Fruit fly (Drosophila melanogaster) whole organism, embryonic: Measurements from ENCODE around the gene betaTub65B.

ENCODE experiments used
- CG11696 ChIP-seq: fragments of 200-800 bp; sonication (Bioruptor generic); IDR thresholded peaks from 2 replicates; pipeline ENCODE4 v1.3.6; 2022; ENCODE audit warnings: missing biosample characterization, missing genetic modification characterization
- CG14860 ChIP-seq: fragments of 200-800 bp; sonication (Bioruptor generic); IDR thresholded peaks from 3 replicates; pipeline ENCODE4 v1.3.6; 2022; ENCODE audit warnings: missing biosample characterization, missing genetic modification characterization; ENCODE audit not compliant: partially characterized antibody
- CG15269 ChIP-seq: fragments of 200-800 bp; sonication (Bioruptor generic); optimal IDR thresholded peaks from 2 replicates; lab custom pipeline; 2018; ENCODE audit warnings: missing biosample characterization, mild to moderate bottlenecking, missing genetic modification characterization, moderate library complexity
- CG17829 ChIP-seq: fragments of 200-800 bp; optimal IDR thresholded peaks from 2 replicates; lab custom pipeline; 2019; ENCODE audit warnings: missing biosample characterization, mild to moderate bottlenecking, missing genetic modification characterization, moderate library complexity
- CG2875 ChIP-seq: fragments of 200-800 bp; sonication (Bioruptor generic); optimal IDR thresholded peaks from 2 replicates; lab custom pipeline; 2017; ENCODE audit warnings: missing biosample characterization, mild to moderate bottlenecking, missing genetic modification characterization, missing genetic modification reagents
- CG31441 ChIP-seq: fragments of 200-800 bp; sonication (Bioruptor generic); IDR thresholded peaks from 2 replicates; pipeline ENCODE4 v1.3.6; 2022; ENCODE audit warnings: missing biosample characterization, missing genetic modification characterization
- CG3407 ChIP-seq: fragments of 200-800 bp; sonication (Bioruptor generic); optimal IDR thresholded peaks from 2 replicates; lab custom pipeline; 2018; ENCODE audit warnings: missing biosample characterization, mild to moderate bottlenecking, missing genetic modification characterization
- CG4282 ChIP-seq: fragments of 200-800 bp; sonication (Bioruptor generic); optimal IDR thresholded peaks from 2 replicates; lab custom pipeline; 2016; ENCODE audit warnings: missing biosample characterization, missing genetic modification characterization
- CG6689 ChIP-seq: fragments of 200-800 bp; sonication (Bioruptor generic); IDR thresholded peaks from 2 replicates; pipeline ENCODE4 v1.3.6; 2022; ENCODE audit warnings: missing biosample characterization, missing genetic modification characterization
- CG6854 ChIP-seq: fragments of 200-800 bp; sonication (Bioruptor generic); optimal IDR thresholded peaks from 3 replicates; lab custom pipeline; 2017; ENCODE audit warnings: missing biosample characterization, mild to moderate bottlenecking, missing genetic modification characterization
- CG8290 ChIP-seq, 3 experiments: fragments of 200-800 bp; sonication (Bioruptor generic); optimal IDR thresholded peaks; 2 replicates each; lab custom pipeline; 2016 to 2019; ENCODE audit warnings: missing biosample characterization in 3 of 3, missing genetic modification characterization in 3 of 3, mild to moderate bottlenecking in 2 of 3, moderate library complexity in 1 of 3
- CG8359 ChIP-seq: fragments of 200-800 bp; sonication (Bioruptor generic); optimal IDR thresholded peaks from 2 replicates; lab custom pipeline; 2017; ENCODE audit warnings: missing biosample characterization, mild to moderate bottlenecking, missing genetic modification characterization, borderline replicate concordance
- CTCF ChIP-seq: fragments of 200-800 bp; sonication (Bioruptor generic); optimal IDR thresholded peaks from 2 replicates; lab custom pipeline; 2017; ENCODE audit warnings: missing biosample characterization, mild to moderate bottlenecking, missing genetic modification characterization, moderate library complexity
- Camta ChIP-seq: fragments of 200-800 bp; sonication (Bioruptor generic); optimal IDR thresholded peaks from 2 replicates; lab custom pipeline; 2016; ENCODE audit warnings: missing biosample characterization, missing genetic modification characterization
- CrebB ChIP-seq: fragments of 200-800 bp; sonication (Bioruptor generic); optimal IDR thresholded peaks from 3 replicates; lab custom pipeline; 2018; ENCODE audit warnings: missing biosample characterization, mild to moderate bottlenecking, missing genetic modification characterization
- D19B ChIP-seq: fragments of 200-800 bp; sonication (Bioruptor generic); optimal IDR thresholded peaks from 2 replicates; lab custom pipeline; 2017; ENCODE audit warnings: missing biosample characterization, mild to moderate bottlenecking, missing genetic modification characterization
- Deaf1 ChIP-seq: fragments of 200-800 bp; optimal IDR thresholded peaks from 3 replicates; lab custom pipeline; 2019; ENCODE audit warnings: missing biosample characterization, mild to moderate bottlenecking, missing genetic modification characterization, moderate library complexity
- Dll ChIP-seq: fragments of 200-800 bp; sonication (Bioruptor generic); IDR thresholded peaks from 4 replicates; pipeline ENCODE4 v1.3.6; 2022; ENCODE audit warnings: missing biosample characterization, missing genetic modification characterization; ENCODE audit not compliant: partially characterized antibody
- E2f1 ChIP-seq: fragments of 200-800 bp; sonication (Bioruptor generic); IDR thresholded peaks from 2 replicates; pipeline ENCODE4 v1.3.6; 2022; ENCODE audit warnings: missing biosample characterization, missing genetic modification characterization
- Gsc ChIP-seq: fragments of 200-800 bp; sonication (Bioruptor generic); IDR thresholded peaks from 2 replicates; pipeline ENCODE4 v1.3.6; 2022; ENCODE audit warnings: missing biosample characterization, missing genetic modification characterization
- Gug ChIP-seq: fragments of 200-800 bp; sonication (Bioruptor generic); IDR thresholded peaks from 4 replicates; pipeline ENCODE4 v1.3.6; 2022; ENCODE audit warnings: missing biosample characterization, missing genetic modification characterization
- H2.0 ChIP-seq: fragments of 200-800 bp; sonication (Bioruptor generic); IDR thresholded peaks from 2 replicates; pipeline ENCODE4 v1.3.6; 2022; ENCODE audit warnings: missing biosample characterization, missing genetic modification characterization
- HLHmδ ChIP-seq: fragments of 200-800 bp; sonication (Bioruptor generic); optimal IDR thresholded peaks from 2 replicates; lab custom pipeline; 2018; ENCODE audit warnings: missing biosample characterization, mild to moderate bottlenecking, missing genetic modification characterization, moderate library complexity
- HmgZ ChIP-seq: fragments of 200-800 bp; sonication (Bioruptor generic); optimal IDR thresholded peaks from 2 replicates; lab custom pipeline; 2018; ENCODE audit warnings: missing biosample characterization, mild to moderate bottlenecking, missing genetic modification characterization
- Jarid2 ChIP-seq: fragments of 200-800 bp; sonication (Bioruptor generic); optimal IDR thresholded peaks from 3 replicates; lab custom pipeline; 2017; ENCODE audit warnings: mild to moderate bottlenecking, missing biosample characterization, missing genetic modification reagents, missing genetic modification characterization
- NFAT ChIP-seq: fragments of 200-800 bp; sonication (Bioruptor generic); IDR thresholded peaks from 2 replicates; pipeline ENCODE4 v1.3.6; 2022; ENCODE audit warnings: missing biosample characterization, missing genetic modification characterization
- Nf-YB ChIP-seq: fragments of 200-800 bp; sonication (Bioruptor generic); optimal IDR thresholded peaks from 3 replicates; lab custom pipeline; 2019; ENCODE audit warnings: missing biosample characterization, mild to moderate bottlenecking, missing genetic modification characterization, moderate library complexity
- Sry-β ChIP-seq: fragments of 200-800 bp; sonication (Bioruptor generic); optimal IDR thresholded peaks from 2 replicates; lab custom pipeline; 2018; ENCODE audit warnings: missing biosample characterization, mild to moderate bottlenecking, missing genetic modification characterization, moderate library complexity
- ap ChIP-seq: fragments of 200-800 bp; sonication (Bioruptor generic); IDR thresholded peaks from 2 replicates; pipeline ENCODE4 v1.3.6; 2022; ENCODE audit warnings: missing biosample characterization, missing genetic modification characterization
- bbx ChIP-seq: fragments of 200-800 bp; sonication (Bioruptor generic); IDR thresholded peaks from 2 replicates; pipeline ENCODE4 v1.3.6; 2022; ENCODE audit warnings: missing biosample characterization, missing genetic modification characterization; ENCODE audit not compliant: partially characterized antibody
- chif ChIP-seq, 2 experiments: fragments of 200-800 bp; sonication (Bioruptor generic); optimal IDR thresholded peaks; 3 replicates each; lab custom pipeline; 2016; ENCODE audit warnings: missing biosample characterization in 2 of 2, missing genetic modification characterization in 2 of 2
- corto ChIP-seq: fragments of 200-800 bp; sonication (Bioruptor generic); optimal IDR thresholded peaks from 2 replicates; lab custom pipeline; 2016; ENCODE audit warnings: missing biosample characterization, mild to moderate bottlenecking, missing genetic modification characterization, moderate library complexity
- croc ChIP-seq: fragments of 200-800 bp; sonication (Bioruptor generic); conservative IDR thresholded peaks from 3 replicates; pipeline ENCODE4 v1.3.6; 2022; ENCODE audit warnings: missing biosample characterization, missing genetic modification characterization
- da ChIP-seq: fragments of 200-800 bp; sonication (Bioruptor generic); optimal IDR thresholded peaks from 2 replicates; lab custom pipeline; 2016; ENCODE audit warnings: missing biosample characterization, missing genetic modification characterization
- dpn ChIP-seq, 2 experiments: fragments of 200-800 bp; sonication (Bioruptor generic); optimal IDR thresholded peaks; 3 replicates each; lab custom pipeline; 2016; ENCODE audit warnings: missing biosample characterization in 2 of 2, missing genetic modification characterization in 2 of 2
- fru ChIP-seq: fragments of >200 bp; optimal IDR thresholded peaks from 2 replicates; lab custom pipeline; 2017
- gce ChIP-seq: fragments of 200-800 bp; sonication (Bioruptor generic); IDR thresholded peaks from 3 replicates; pipeline ENCODE4 v1.3.6; 2022; ENCODE audit warnings: missing biosample characterization, missing genetic modification characterization
- ind ChIP-seq: fragments of 200-800 bp; sonication (Bioruptor generic); optimal IDR thresholded peaks from 3 replicates; lab custom pipeline; 2016; ENCODE audit warnings: missing biosample characterization, missing genetic modification characterization
- kay ChIP-seq: fragments of 200-800 bp; sonication (Bioruptor generic); optimal IDR thresholded peaks from 2 replicates; lab custom pipeline; 2016; ENCODE audit warnings: missing biosample characterization, missing genetic modification characterization
- lab ChIP-seq: fragments of 200-800 bp; sonication (Bioruptor generic); optimal IDR thresholded peaks from 3 replicates; lab custom pipeline; 2017; ENCODE audit warnings: missing biosample characterization, missing genetic modification characterization, mild to moderate bottlenecking, moderate library complexity, missing genetic modification reagents
- lilli ChIP-seq: fragments of 200-800 bp; sonication (Bioruptor generic); optimal IDR thresholded peaks from 3 replicates; lab custom pipeline; 2016; ENCODE audit warnings: missing biosample characterization, missing genetic modification characterization
- lola ChIP-seq, 3 experiments: fragments of >200 bp in 2 of 3; fragments of 200-800 bp in 1 of 3; sonication (Bioruptor generic) in 1 of 3; optimal IDR thresholded peaks; 2 replicates each; lab custom pipeline; 2017 to 2019; ENCODE audit warnings: missing biosample characterization in 3 of 3, missing genetic modification characterization in 3 of 3, mild to moderate bottlenecking in 1 of 3, moderate library complexity in 1 of 3
- otp ChIP-seq: fragments of 200-800 bp; sonication (Bioruptor generic); IDR thresholded peaks from 3 replicates; pipeline ENCODE4, ENCODE4 v1.3.6; 2022; ENCODE audit warnings: missing biosample characterization, missing genetic modification characterization
- pb ChIP-seq: fragments of 200-800 bp; sonication (Bioruptor generic); optimal IDR thresholded peaks from 3 replicates; lab custom pipeline; 2016; ENCODE audit warnings: missing biosample characterization, missing genetic modification characterization
- pum ChIP-seq: fragments of 200-800 bp; sonication (Bioruptor generic); optimal IDR thresholded peaks from 2 replicates; lab custom pipeline; 2016; ENCODE audit warnings: missing biosample characterization, missing genetic modification characterization
- pzg ChIP-seq: fragments of 200-800 bp; sonication (Bioruptor generic); optimal IDR thresholded peaks from 3 replicates; lab custom pipeline; 2018; ENCODE audit warnings: missing biosample characterization, mild to moderate bottlenecking, missing genetic modification characterization, moderate library complexity
- shn ChIP-seq: fragments of 200-800 bp; sonication (Bioruptor generic); optimal IDR thresholded peaks from 3 replicates; lab custom pipeline; 2016; ENCODE audit warnings: missing biosample characterization, missing genetic modification characterization
- tin ChIP-seq: fragments of 200-800 bp; sonication (Bioruptor generic); optimal IDR thresholded peaks from 3 replicates; lab custom pipeline; 2016; ENCODE audit warnings: missing biosample characterization, missing genetic modification characterization
- unpg ChIP-seq: fragments of 200-800 bp; sonication (Bioruptor generic); optimal IDR thresholded peaks from 3 replicates; lab custom pipeline; 2018; ENCODE audit warnings: missing biosample characterization, mild to moderate bottlenecking, missing genetic modification characterization, moderate library complexity
- zen2 ChIP-seq: fragments of 200-800 bp; sonication (Bioruptor generic); IDR thresholded peaks from 3 replicates; pipeline ENCODE4 v1.3.6; 2022; ENCODE audit warnings: missing biosample characterization, missing genetic modification characterization; ENCODE audit not compliant: partially characterized antibody

betaTub65B gene

DNA sequence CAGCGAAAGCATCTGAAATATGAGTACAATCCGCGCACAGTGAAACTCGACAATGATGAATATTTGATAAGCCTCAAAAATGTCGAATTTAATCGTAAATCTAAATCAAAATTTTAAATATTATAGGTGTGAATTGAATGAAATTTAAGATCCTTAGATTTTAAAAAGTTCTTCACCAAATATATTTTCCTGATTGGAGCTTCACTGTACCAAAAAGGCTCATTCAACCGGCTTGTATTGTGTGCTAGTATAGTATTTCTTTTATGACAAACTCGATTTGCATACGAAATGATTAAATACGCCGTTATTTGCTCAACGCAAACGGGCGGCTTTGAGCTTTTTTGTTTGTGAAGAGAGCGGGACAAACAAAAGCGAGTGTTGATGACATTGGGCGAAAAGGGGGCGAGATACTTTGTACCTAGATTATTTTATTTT lies 22.5 kb downstream of the betaTub65B start (continued):
- TF ChIP-seq tin (GFP tag; lab: Kevin White, UChicago) (peak; percentile 69), ind (GFP tag; lab: Kevin White, UChicago) (peak; percentile 81), lilli (GFP tag; lab: Kevin White, UChicago) (peak; percentile 91), HmgZ (tag; lab: Kevin White, UChicago) (peak; percentile 89), bbx (GFP tag; lab: Robert Waterston, UW) (no peak), zen2 (GFP tag; lab: Robert Waterston, UW) (no peak), CG6689 (GFP tag; lab: Robert Waterston, UW) (peak; percentile 85), CG14860 (GFP tag; lab: Robert Waterston, UW) (no peak), Jarid2 (GFP tag; lab: Kevin White, UChicago) (peak; percentile 19), D19B (peak; percentile 73), HLHmδ (GFP tag; lab: Kevin White, UChicago) (no peak), da (peak; percentile 16), pum (GFP tag; lab: Kevin White, UChicago) (peak; percentile 55), shn (peak; percentile 57), unpg (GFP tag; lab: Kevin White, UChicago) (peak; percentile 92), Dll (GFP tag; lab: Robert Waterston, UW) (no peak), CG3407 (GFP tag; lab: Kevin White, UChicago) (peak; percentile 73), Camta (GFP tag; lab: Kevin White, UChicago) (peak; percentile 60), lola (GFP tag; optimal IDR thresholded peaks at IDR 0.05; lab: Kevin White, UChicago) (peak in 1 of 3 experiments; percentile 15), pb (GFP tag; lab: Kevin White, UChicago) (peak; percentile 61), gce (GFP tag; lab: Robert Waterston, UW) (peak; percentile 78), fru (lab: Kevin White, UChicago) (no peak), Gug (GFP tag; lab: Robert Waterston, UW) (peak; percentile 74), H2.0 (GFP tag; lab: Robert Waterston, UW) (peak; percentile 82), Gsc (GFP tag; lab: Robert Waterston, UW) (no peak), croc (peak; percentile 70; the same call in 2 of the 3 replicates), E2f1 (GFP tag; lab: Robert Waterston, UW) (peak; percentile 82), CG2875 (GFP tag; lab: Kevin White, UChicago) (peak; percentile 79), NFAT (peak; percentile 83), Deaf1 (peak; percentile 62), CrebB (peak; percentile 74), CG6854 (GFP tag; lab: Kevin White, UChicago) (peak; percentile 71), otp (GFP tag; lab: Robert Waterston, UW) (peak; percentile 61), CTCF (GFP tag; lab: Kevin White, UChicago) (no peak), Sry-β (no peak), corto (peak; percentile 35), CG8359 (no peak), pzg (GFP tag; lab: Kevin White, UChicago) (no peak), CG11696 (GFP tag; lab: Robert Waterston, UW) (peak; percentile 53; the same call in 1 of the 2 replicates), CG15269 (peak; percentile 91), dpn (GFP tag; optimal IDR thresholded peaks at IDR 0.05; lab: Kevin White, UChicago) (peak; percentile 83 to 87), kay (peak; percentile 88), chif (GFP tag; optimal IDR thresholded peaks at IDR 0.05; lab: Kevin White, UChicago) (peak; percentile 71), CG31441 (GFP tag; lab: Robert Waterston, UW) (peak; percentile 89), CG17829 (tag; lab: Kevin White, UChicago) (peak; percentile 79), CG4282 (GFP tag; lab: Kevin White, UChicago) (peak; percentile 61), CG8290 (GFP tag; optimal IDR thresholded peaks at IDR 0.05; lab: Kevin White, UChicago) (no peak), CG8290 (tag; optimal IDR thresholded peaks at IDR 0.05; lab: Kevin White, UChicago) (peak in 1 of 2 experiments; percentile 85), ap (GFP tag; lab: Robert Waterston, UW) (peak; percentile 36; the same call in 1 of the 2 replicates), Nf-YB (peak; percentile 61), lab (peak; percentile 92)
